Worm (Caenorhabditis elegans) whole organism, L1 larva: Measurements from ENCODE around the gene cgt-3.

Source experiments
- lin-15B ChIP-seq: fragments of 150-350 bp; sonication (generic microtip); optimal IDR thresholded peaks from 3 replicates; lab custom pipeline; 2014; ENCODE audit warnings: missing biosample characterization, missing genetic modification characterization
- lin-35 ChIP-seq, 2 experiments: fragments of 150-350 bp; optimal IDR thresholded peaks; 2 replicates each; lab custom pipeline; 2014; ENCODE audit warnings: missing biosample characterization in 2 of 2, missing genetic modification characterization in 2 of 2, missing genetic modification reagents in 2 of 2
- lin-39 ChIP-seq: fragments of 150-350 bp; optimal IDR thresholded peaks from 2 replicates; lab custom pipeline; 2014; ENCODE audit warnings: missing biosample characterization, missing genetic modification reagents, missing genetic modification characterization
- nhr-71 ChIP-seq: sonication (generic microtip); optimal IDR thresholded peaks from 2 replicates; lab custom pipeline; 2016; ENCODE audit warnings: mild to moderate bottlenecking, missing genetic modification characterization, moderate library complexity, missing compliant biosample characterization
- nhr-77 ChIP-seq: fragments of 150-350 bp; optimal IDR thresholded peaks from 2 replicates; lab custom pipeline; 2014; ENCODE audit warnings: missing biosample characterization, missing genetic modification characterization
- nhr-90 ChIP-seq: sonication (generic microtip); optimal IDR thresholded peaks from 2 replicates; lab custom pipeline; 2016; ENCODE audit warnings: mild to moderate bottlenecking, missing genetic modification characterization, missing compliant biosample characterization; ENCODE audit not compliant: poor library complexity
- pqm-1 ChIP-seq: sonication (generic microtip); optimal IDR thresholded peaks from 3 replicates; lab custom pipeline; 2017; ENCODE audit warnings: missing biosample characterization, missing genetic modification characterization
- skn-1 ChIP-seq: fragments of 150-350 bp; optimal IDR thresholded peaks from 2 replicates; lab custom pipeline; 2014; ENCODE audit warnings: missing biosample characterization, missing genetic modification characterization
- snpc-4 ChIP-seq: fragments of 150-350 bp; optimal IDR thresholded peaks from 2 replicates; lab custom pipeline; 2014; ENCODE audit warnings: missing biosample characterization, missing genetic modification characterization
- sptf-1 ChIP-seq: fragments of 150-350 bp; optimal IDR thresholded peaks from 2 replicates; lab custom pipeline; 2014; ENCODE audit warnings: missing biosample characterization, missing genetic modification characterization
- unc-86 ChIP-seq: sonication (generic microtip); optimal IDR thresholded peaks from 2 replicates; lab custom pipeline; 2016; ENCODE audit warnings: missing genetic modification characterization, missing compliant biosample characterization

ce11 chrII:5895870-5896269 is 15.3 kb upstream of the cgt-3 start, which contains the start of gene F59G1.4:
- TF ChIP-seq skn-1 (no peak), snpc-4 (tag; lab: Kevin White, UChicago) (no peak), nhr-77 (tag; lab: Kevin White, UChicago) (no peak), sptf-1 (no peak), lin-15B (tag; lab: Kevin White, UChicago) (no peak), lin-35 (GFP tag; optimal IDR thresholded peaks at IDR 0.05; lab: Kevin White, UChicago) (no peak), nhr-71 (no peak), unc-86 (no peak), nhr-90 (no peak), lin-39 (tag; lab: Kevin White, UChicago) (no peak), pqm-1 (no peak)
